Fruit fly (Drosophila melanogaster) whole organism, wandering third instar larva: Measurements from ENCODE around the gene Mocs2B.
A peak's percentile ranks its signal among the peaks of the same experiment; 100 is the strongest.

Source experiments
- Abd-B ChIP-seq: fragments of >200 bp; optimal IDR thresholded peaks from 2 replicates; lab custom pipeline; 2017; ENCODE audit warnings: missing biosample characterization, missing genetic modification characterization
- CG32264 ChIP-seq: fragments of 200-800 bp; sonication (Bioruptor generic); optimal IDR thresholded peaks from 2 replicates; lab custom pipeline; 2016; ENCODE audit warnings: missing biosample characterization, missing genetic modification characterization
- CG9705 ChIP-seq: fragments of 200-800 bp; sonication (Bioruptor generic); optimal IDR thresholded peaks from 2 replicates; lab custom pipeline; 2018; ENCODE audit warnings: missing biosample characterization, mild to moderate bottlenecking, missing genetic modification characterization
- CrebA ChIP-seq: fragments of 200-800 bp; sonication (Bioruptor generic); optimal IDR thresholded peaks from 2 replicates; lab custom pipeline; 2016; ENCODE audit warnings: missing biosample characterization, mild to moderate bottlenecking, missing genetic modification characterization, borderline replicate concordance
- Dfd ChIP-seq: fragments of >200 bp; optimal IDR thresholded peaks from 2 replicates; lab custom pipeline; 2017; ENCODE audit warnings: missing biosample characterization, missing genetic modification characterization
- Dif ChIP-seq: fragments of 200-275, 200-300 bp; sonication (Bioruptor generic); optimal IDR thresholded peaks from 2 replicates; lab custom pipeline; 2018; ENCODE audit warnings: missing biosample characterization, missing genetic modification characterization; ENCODE audit not compliant: partially characterized antibody
- GATAd ChIP-seq: sonication (Bioruptor generic); optimal IDR thresholded peaks from 2 replicates; lab custom pipeline; 2016; ENCODE audit warnings: missing biosample characterization, missing genetic modification characterization
- Hnf4 ChIP-seq: fragments of 200-800 bp; sonication (Bioruptor generic); optimal IDR thresholded peaks from 2 replicates; lab custom pipeline; 2016; ENCODE audit warnings: missing biosample characterization, mild to moderate bottlenecking, missing genetic modification characterization
- Hr83 ChIP-seq: fragments of 200-300 bp; sonication (Bioruptor generic); optimal IDR thresholded peaks from 2 replicates; lab custom pipeline; 2016; ENCODE audit warnings: missing biosample characterization, mild to moderate bottlenecking, missing genetic modification characterization, moderate library complexity; ENCODE audit not compliant: poor library complexity, severe bottlenecking
- Jra ChIP-seq: sonication (Bioruptor generic); optimal IDR thresholded peaks from 2 replicates; lab custom pipeline; 2016; ENCODE audit warnings: missing biosample characterization, missing genetic modification characterization
- Myc ChIP-seq: fragments of >200 bp; optimal IDR thresholded peaks from 2 replicates; lab custom pipeline; 2017
- N ChIP-seq: fragments of >200 bp; optimal IDR thresholded peaks from 2 replicates; lab custom pipeline; 2018; ENCODE audit warnings: missing biosample characterization, missing external identifiers, missing genetic modification characterization
- OdsH ChIP-seq: fragments of 200-800 bp; sonication (Bioruptor generic); optimal IDR thresholded peaks from 2 replicates; lab custom pipeline; 2016; ENCODE audit warnings: missing biosample characterization, mild to moderate bottlenecking, missing genetic modification characterization
- Sp1 ChIP-seq: fragments of 200-800 bp; sonication (Bioruptor generic); optimal IDR thresholded peaks from 3 replicates; lab custom pipeline; 2019; ENCODE audit warnings: missing biosample characterization, mild to moderate bottlenecking, missing genetic modification characterization, moderate library complexity
- Vsx2 ChIP-seq: fragments of 200-300, 225-300 bp; sonication (Bioruptor generic); optimal IDR thresholded peaks from 2 replicates; lab custom pipeline; 2018; ENCODE audit warnings: missing biosample characterization, missing genetic modification characterization; ENCODE audit not compliant: partially characterized antibody
- br ChIP-seq: fragments of 200-800 bp; sonication (Bioruptor generic); optimal IDR thresholded peaks from 2 replicates; lab custom pipeline; 2016; ENCODE audit warnings: missing biosample characterization, missing genetic modification characterization
- brk ChIP-seq: fragments of 200-800 bp; sonication (Bioruptor generic); optimal IDR thresholded peaks from 2 replicates; lab custom pipeline; 2016; ENCODE audit warnings: missing biosample characterization, mild to moderate bottlenecking, missing genetic modification characterization
- dl ChIP-seq, 2 experiments: fragments of 175-275, 200-275 bp in 1 of 2; fragments of 200-275 bp in 1 of 2; sonication (Bioruptor generic); optimal IDR thresholded peaks; lab custom pipeline; 2018; ENCODE audit warnings: mild to moderate bottlenecking in 2 of 2, missing biosample characterization in 2 of 2, missing genetic modification characterization in 2 of 2, moderate library complexity in 2 of 2; ENCODE audit not compliant: partially characterized antibody in 2 of 2, insufficient read depth in 1 of 2
- dmrt93B ChIP-seq: fragments of 200-800 bp; sonication (Bioruptor generic); optimal IDR thresholded peaks from 2 replicates; lab custom pipeline; 2018; ENCODE audit warnings: missing biosample characterization, mild to moderate bottlenecking, missing genetic modification characterization
- dsf ChIP-seq: sonication (Bioruptor generic); optimal IDR thresholded peaks from 2 replicates; lab custom pipeline; 2016; ENCODE audit warnings: missing biosample characterization, missing genetic modification characterization, borderline replicate concordance
- foxo ChIP-seq, 2 experiments: fragments of 200-800 bp; sonication (Bioruptor generic); optimal IDR thresholded peaks; 2 replicates in 1 of 2; 3 replicates in 1 of 2; lab custom pipeline; 2016 to 2017; ENCODE audit warnings: missing biosample characterization in 2 of 2, missing genetic modification characterization in 2 of 2
- fru ChIP-seq: fragments of 200-800 bp; sonication (Bioruptor generic); optimal IDR thresholded peaks from 3 replicates; lab custom pipeline; 2016; ENCODE audit warnings: missing biosample characterization, mild to moderate bottlenecking, missing genetic modification characterization
- h ChIP-seq: fragments of 200-800 bp; sonication (Bioruptor generic); optimal IDR thresholded peaks from 3 replicates; lab custom pipeline; 2016; ENCODE audit warnings: missing biosample characterization, mild to moderate bottlenecking, missing genetic modification characterization
- jim ChIP-seq: fragments of 175-275, 200-325 bp; sonication (Bioruptor generic); optimal IDR thresholded peaks from 2 replicates; lab custom pipeline; 2016; ENCODE audit warnings: missing biosample characterization, mild to moderate bottlenecking, missing genetic modification characterization
- psq ChIP-seq: fragments of 200-800 bp; sonication (Bioruptor generic); optimal IDR thresholded peaks from 3 replicates; lab custom pipeline; 2017; ENCODE audit warnings: missing biosample characterization, mild to moderate bottlenecking, missing genetic modification characterization, moderate library complexity
- rgr ChIP-seq: fragments of 200-800 bp; sonication (Bioruptor generic); optimal IDR thresholded peaks from 3 replicates; lab custom pipeline; 2016; ENCODE audit warnings: missing biosample characterization, mild to moderate bottlenecking, missing genetic modification characterization
- sage ChIP-seq: fragments of 200-800 bp; sonication (Bioruptor generic); optimal IDR thresholded peaks from 2 replicates; lab custom pipeline; 2016; ENCODE audit warnings: missing biosample characterization, mild to moderate bottlenecking, missing genetic modification characterization
- sv ChIP-seq: fragments of 200-800 bp; sonication (Bioruptor generic); optimal IDR thresholded peaks from 3 replicates; lab custom pipeline; 2016; ENCODE audit warnings: missing biosample characterization, missing genetic modification characterization
- usp ChIP-seq: fragments of >200 bp; optimal IDR thresholded peaks from 2 replicates; lab custom pipeline; 2017; ENCODE audit warnings: missing biosample characterization, missing genetic modification characterization
- woc ChIP-seq: sonication (Bioruptor generic); optimal IDR thresholded peaks from 2 replicates; lab custom pipeline; 2016; ENCODE audit warnings: missing biosample characterization, mild to moderate bottlenecking, missing genetic modification characterization

Gene Mocs2B

dm6 chr3R:25172353-25172752, 45.2 kb upstream of the Mocs2B start:
- TF ChIP-seq brk (no peak), Sp1 (no peak), foxo (GFP tag; optimal IDR thresholded peaks at IDR 0.05; lab: Kevin White, UChicago) (no peak), Hr83 (no peak), Myc (lab: Kevin White, UChicago) (no peak), CrebA (GFP tag; lab: Kevin White, UChicago) (no peak), CG32264 (no peak), dsf (no peak), dl (GFP tag; optimal IDR thresholded peaks at IDR 0.05; lab: Kevin White, UChicago; ENCODE audit: insufficient read depth in 1 of 2, partially characterized antibody in 2 of 2) (no peak), h (GFP tag; lab: Kevin White, UChicago) (no peak), br (GFP tag; lab: Kevin White, UChicago) (no peak), N (GFP tag; lab: Kevin White, UChicago) (no peak), jim (GFP tag; lab: Kevin White, UChicago) (no peak), sv (GFP tag; lab: Kevin White, UChicago) (no peak), CG9705 (GFP tag; lab: Kevin White, UChicago) (no peak), Hnf4 (no peak), sage (GFP tag; lab: Kevin White, UChicago) (no peak), usp (GFP tag; lab: Kevin White, UChicago) (no peak), dmrt93B (no peak)
- TF ChIP-seq, all 38 proteins: peak for 0

dm6 chr3R:25168259-25168972, 41.3 kb upstream of the Mocs2B start:
- peak; percentile 4 for TF ChIP-seq sv (GFP tag; lab: Kevin White, UChicago)
- no peak for TF ChIP-seq rgr
- TF ChIP-seq Dfd (GFP tag; lab: Kevin White, UChicago) = peak; percentile 36
- TF ChIP-seq fru (GFP tag; lab: Kevin White, UChicago) = peak; percentile 4
- no peak for TF ChIP-seq Dif (GFP tag; lab: Kevin White, UChicago)
- TF ChIP-seq jim (GFP tag; lab: Kevin White, UChicago) = no peak
- TF ChIP-seq OdsH = no peak
- TF ChIP-seq N (GFP tag; lab: Kevin White, UChicago) = no peak
- no peak for TF ChIP-seq Jra (GFP tag; lab: Kevin White, UChicago)
- no peak for TF ChIP-seq CrebA (GFP tag; lab: Kevin White, UChicago)
- no peak for TF ChIP-seq GATAd (GFP tag; lab: Kevin White, UChicago)
- TF ChIP-seq brk = no peak
- TF ChIP-seq dmrt93B = no peak

- TF ChIP-seq psq (GFP tag; lab: Kevin White, UChicago) (no peak), sage (GFP tag; lab: Kevin White, UChicago) (no peak), foxo (GFP tag; optimal IDR thresholded peaks at IDR 0.05; lab: Kevin White, UChicago) (peak in 1 of 2 experiments; percentile 16), CrebA (GFP tag; lab: Kevin White, UChicago) (no peak), Sp1 (no peak), CG9705 (GFP tag; lab: Kevin White, UChicago) (no peak), woc (GFP tag; lab: Kevin White, UChicago) (no peak), Vsx2 (GFP tag; lab: Kevin White, UChicago) (no peak), fru (GFP tag; lab: Kevin White, UChicago) (peak; percentile 21), Abd-B (no peak)
- TF ChIP-seq, all 38 proteins: peak for 2
Measured at dm6 chr3R:25167407-25168191, 40.4 kb upstream of the Mocs2B start.

dm6 chr3R:25166788-25167187, 39.6 kb upstream of the Mocs2B start:
- no peak for TF ChIP-seq dmrt93B
- no peak for TF ChIP-seq Vsx2 (GFP tag; lab: Kevin White, UChicago)
- no peak for TF ChIP-seq Hr83
- no peak for TF ChIP-seq woc (GFP tag; lab: Kevin White, UChicago)
- TF ChIP-seq Jra (GFP tag; lab: Kevin White, UChicago) = no peak
- TF ChIP-seq N (GFP tag; lab: Kevin White, UChicago) = no peak
- TF ChIP-seq Sp1 = no peak
- no peak for TF ChIP-seq br (GFP tag; lab: Kevin White, UChicago)
- TF ChIP-seq, all 38 proteins: peak for 0
